Fruit fly (Drosophila melanogaster) whole organism, embryonic: Measurements from ENCODE around the gene CG15818.

ENCODE experiments used
- Adf1 ChIP-seq: fragments of 200-800 bp; sonication (Bioruptor generic); IDR thresholded peaks from 2 replicates; pipeline ENCODE4 v1.3.6; 2022; ENCODE audit warnings: missing biosample characterization, missing genetic modification characterization
- Aef1 ChIP-seq: fragments of 200-800 bp; sonication (Bioruptor generic); IDR thresholded peaks from 3 replicates; pipeline ENCODE4 v1.3.6; 2022; ENCODE audit warnings: missing biosample characterization, missing genetic modification characterization
- Antp ChIP-seq: fragments of 200-800 bp; sonication (Bioruptor generic); optimal IDR thresholded peaks from 3 replicates; lab custom pipeline; 2016; ENCODE audit warnings: missing biosample characterization, missing genetic modification characterization
- Asciz ChIP-seq: fragments of 200-800 bp; sonication (Bioruptor generic); optimal IDR thresholded peaks from 2 replicates; lab custom pipeline; 2017; ENCODE audit warnings: missing biosample characterization, mild to moderate bottlenecking, missing genetic modification characterization, missing genetic modification reagents
- B-H2 ChIP-seq: fragments of 200-800 bp; sonication (Bioruptor generic); optimal IDR thresholded peaks from 2 replicates; lab custom pipeline; 2018; ENCODE audit warnings: missing biosample characterization, mild to moderate bottlenecking, missing genetic modification characterization
- BEAF-32 ChIP-seq: fragments of 200-800 bp; sonication (Bioruptor generic); optimal IDR thresholded peaks from 3 replicates; lab custom pipeline; 2017; ENCODE audit warnings: missing biosample characterization, missing genetic modification characterization, mild to moderate bottlenecking, moderate library complexity, missing genetic modification reagents
- CG10321 ChIP-seq: fragments of 200-800 bp; sonication (Bioruptor generic); IDR thresholded peaks from 2 replicates; pipeline ENCODE4 v1.3.6; 2022; ENCODE audit warnings: missing biosample characterization, missing genetic modification characterization
- CG10366 ChIP-seq: fragments of 200-800 bp; sonication (Bioruptor generic); IDR thresholded peaks from 2 replicates; pipeline ENCODE4 v1.3.6; 2022; ENCODE audit warnings: missing biosample characterization, missing genetic modification characterization
- CG15479 ChIP-seq: fragments of 200-800 bp; sonication (Bioruptor generic); optimal IDR thresholded peaks from 3 replicates; lab custom pipeline; 2019; ENCODE audit warnings: missing biosample characterization, mild to moderate bottlenecking, missing genetic modification characterization, moderate library complexity
- CG1647 ChIP-seq: fragments of 200-800 bp; sonication (Bioruptor generic); optimal IDR thresholded peaks from 3 replicates; lab custom pipeline; 2016; ENCODE audit warnings: missing biosample characterization, missing genetic modification characterization
- CG18011 ChIP-seq: fragments of 200-800 bp; sonication (Bioruptor generic); optimal IDR thresholded peaks from 2 replicates; lab custom pipeline; 2017; ENCODE audit warnings: missing biosample characterization, missing genetic modification characterization, mild to moderate bottlenecking, moderate library complexity, missing genotype
- CG2120 ChIP-seq: fragments of 200-800 bp; sonication (Bioruptor generic); optimal IDR thresholded peaks from 3 replicates; lab custom pipeline; 2016; ENCODE audit warnings: missing biosample characterization, missing genetic modification characterization
- CG31365 ChIP-seq: fragments of 200-800 bp; sonication (Bioruptor generic); optimal IDR thresholded peaks from 2 replicates; lab custom pipeline; 2018; ENCODE audit warnings: missing biosample characterization, mild to moderate bottlenecking, missing genetic modification characterization
- CG34224 ChIP-seq: fragments of 200-800 bp; sonication (Bioruptor generic); IDR thresholded peaks from 3 replicates; pipeline ENCODE4 v1.3.6; 2022; ENCODE audit warnings: missing biosample characterization, missing genetic modification characterization; ENCODE audit not compliant: partially characterized antibody
- CG3995 ChIP-seq: fragments of 200-800 bp; sonication (Bioruptor generic); optimal IDR thresholded peaks from 3 replicates; lab custom pipeline; 2016; ENCODE audit warnings: missing biosample characterization, missing genetic modification characterization
- CG4730 ChIP-seq: fragments of 200-800 bp; sonication (Bioruptor generic); IDR thresholded peaks from 2 replicates; pipeline ENCODE4 v1.3.6; 2022; ENCODE audit warnings: missing biosample characterization, missing genetic modification characterization
- CG6654 ChIP-seq: fragments of 200-800 bp; sonication (Bioruptor generic); optimal IDR thresholded peaks from 2 replicates; lab custom pipeline; 2017; ENCODE audit warnings: missing biosample characterization, mild to moderate bottlenecking, missing genetic modification characterization
- CG7357 ChIP-seq: fragments of 200-800 bp; sonication (Bioruptor generic); IDR thresholded peaks from 3 replicates; pipeline ENCODE4 v1.3.6; 2022; ENCODE audit warnings: missing biosample characterization, missing genetic modification characterization
- CG7745 ChIP-seq: fragments of 200-800 bp; sonication (Bioruptor generic); optimal IDR thresholded peaks from 2 replicates; lab custom pipeline; 2018; ENCODE audit warnings: missing biosample characterization, mild to moderate bottlenecking, missing genetic modification characterization, moderate library complexity
- CG8924 ChIP-seq: fragments of 200-800 bp; optimal IDR thresholded peaks from 3 replicates; lab custom pipeline; 2019; ENCODE audit warnings: missing biosample characterization, mild to moderate bottlenecking, missing genetic modification characterization, moderate library complexity
- Dll ChIP-seq: fragments of 200-800 bp; sonication (Bioruptor generic); IDR thresholded peaks from 4 replicates; pipeline ENCODE4 v1.3.6; 2022; ENCODE audit warnings: missing biosample characterization, missing genetic modification characterization; ENCODE audit not compliant: partially characterized antibody
- Doc2 ChIP-seq: fragments of 200-800 bp; sonication (Bioruptor generic); IDR thresholded peaks from 2 replicates; pipeline ENCODE4 v1.3.6; 2022; ENCODE audit warnings: missing biosample characterization, missing genetic modification characterization
- Ets97D ChIP-seq: fragments of 200-800 bp; sonication (Bioruptor generic); optimal IDR thresholded peaks from 3 replicates; lab custom pipeline; 2016; ENCODE audit warnings: missing biosample characterization, missing genetic modification characterization
- Hey ChIP-seq: fragments of 200-800 bp; sonication (Bioruptor generic); optimal IDR thresholded peaks from 3 replicates; lab custom pipeline; 2018; ENCODE audit warnings: missing biosample characterization, mild to moderate bottlenecking, missing genetic modification characterization
- MESR4 ChIP-seq: fragments of 200-800 bp; sonication (Bioruptor generic); optimal IDR thresholded peaks from 2 replicates; lab custom pipeline; 2018; ENCODE audit warnings: missing biosample characterization, mild to moderate bottlenecking, missing genetic modification characterization, moderate library complexity
- NK7.1 ChIP-seq: fragments of 200-800 bp; sonication (Bioruptor generic); optimal IDR thresholded peaks from 3 replicates; lab custom pipeline; 2016; ENCODE audit warnings: missing biosample characterization, missing genetic modification characterization
- Oaz ChIP-seq: fragments of 200-800 bp; sonication (Bioruptor generic); IDR thresholded peaks from 2 replicates; pipeline ENCODE4 v1.3.6; 2022; ENCODE audit warnings: missing biosample characterization, missing genetic modification characterization
- Opbp ChIP-seq: fragments of 200-800 bp; sonication (Bioruptor generic); IDR thresholded peaks from 3 replicates; pipeline ENCODE4 v1.3.6; 2022; ENCODE audit warnings: missing biosample characterization, missing genetic modification characterization; ENCODE audit not compliant: partially characterized antibody
- Optix ChIP-seq: fragments of 200-800 bp; sonication (Bioruptor generic); IDR thresholded peaks from 3 replicates; pipeline ENCODE4 v1.3.6; 2022; ENCODE audit warnings: missing biosample characterization, missing genetic modification characterization
- Rfx ChIP-seq: fragments of 200-800 bp; sonication (Bioruptor generic); IDR thresholded peaks from 2 replicates; pipeline ENCODE4 v1.3.6; 2022; ENCODE audit warnings: missing biosample characterization, missing genetic modification characterization
- Sin3A ChIP-seq: fragments of >200 bp; optimal IDR thresholded peaks from 2 replicates; lab custom pipeline; 2018
- Sox100B ChIP-seq: fragments of 200-800 bp; sonication (Bioruptor generic); optimal IDR thresholded peaks from 3 replicates; lab custom pipeline; 2018; ENCODE audit warnings: missing biosample characterization, mild to moderate bottlenecking, missing genetic modification characterization
- Xbp1 ChIP-seq: fragments of 200-800 bp; sonication (Bioruptor generic); optimal IDR thresholded peaks from 3 replicates; lab custom pipeline; 2016; ENCODE audit warnings: missing biosample characterization, mild to moderate bottlenecking, missing genetic modification characterization
- YL-1 ChIP-seq: fragments of 200-800 bp; sonication (Bioruptor generic); optimal IDR thresholded peaks from 3 replicates; lab custom pipeline; 2017; ENCODE audit warnings: missing biosample characterization, mild to moderate bottlenecking, missing genetic modification characterization
- abd-A ChIP-seq: fragments of 200-800 bp; sonication (Bioruptor generic); optimal IDR thresholded peaks from 3 replicates; lab custom pipeline; 2019; ENCODE audit warnings: missing biosample characterization, mild to moderate bottlenecking, missing genetic modification characterization, moderate library complexity
- ato ChIP-seq: fragments of 200-800 bp; sonication (Bioruptor generic); IDR thresholded peaks from 2 replicates; pipeline ENCODE4 v1.3.6; 2022; ENCODE audit warnings: missing biosample characterization, missing genetic modification characterization; ENCODE audit not compliant: partially characterized antibody
- chn ChIP-seq: fragments of 200-800 bp; sonication (Bioruptor generic); optimal IDR thresholded peaks from 2 replicates; lab custom pipeline; 2016; ENCODE audit warnings: missing biosample characterization, missing genetic modification characterization
- dysf ChIP-seq: fragments of 200-800 bp; sonication (Bioruptor generic); IDR thresholded peaks from 3 replicates; pipeline ENCODE4 v1.3.6; 2022; ENCODE audit warnings: missing biosample characterization, missing genetic modification characterization
- fu2 ChIP-seq: fragments of 200-800 bp; sonication (Bioruptor generic); optimal IDR thresholded peaks from 2 replicates; lab custom pipeline; 2016; ENCODE audit warnings: missing biosample characterization, missing genetic modification characterization
- gce ChIP-seq: fragments of 200-800 bp; sonication (Bioruptor generic); IDR thresholded peaks from 3 replicates; pipeline ENCODE4 v1.3.6; 2022; ENCODE audit warnings: missing biosample characterization, missing genetic modification characterization
- gcm2 ChIP-seq: fragments of 200-800 bp; sonication (Bioruptor generic); optimal IDR thresholded peaks from 2 replicates; lab custom pipeline; 2016; ENCODE audit warnings: missing biosample characterization, missing genetic modification characterization
- jigr1 ChIP-seq: fragments of 200-800 bp; sonication (Bioruptor generic); IDR thresholded peaks from 3 replicates; pipeline ENCODE4 v1.3.6; 2022; ENCODE audit warnings: missing biosample characterization, missing genetic modification characterization
- lilli ChIP-seq: fragments of 200-800 bp; sonication (Bioruptor generic); optimal IDR thresholded peaks from 3 replicates; lab custom pipeline; 2016; ENCODE audit warnings: missing biosample characterization, missing genetic modification characterization
- ro ChIP-seq: fragments of 200-800 bp; sonication (Bioruptor generic); IDR thresholded peaks from 2 replicates; pipeline ENCODE4 v1.3.6; 2022; ENCODE audit warnings: missing biosample characterization, missing genetic modification characterization
- schlank ChIP-seq: fragments of 200-800 bp; sonication (Bioruptor generic); optimal IDR thresholded peaks from 2 replicates; lab custom pipeline; 2018; ENCODE audit warnings: missing biosample characterization, mild to moderate bottlenecking, missing genetic modification characterization
- scrt ChIP-seq: fragments of 200-800 bp; sonication (Bioruptor generic); optimal IDR thresholded peaks from 2 replicates; lab custom pipeline; 2018; ENCODE audit warnings: missing biosample characterization, mild to moderate bottlenecking, missing genetic modification characterization, moderate library complexity
- tin ChIP-seq: fragments of 200-800 bp; sonication (Bioruptor generic); optimal IDR thresholded peaks from 3 replicates; lab custom pipeline; 2016; ENCODE audit warnings: missing biosample characterization, missing genetic modification characterization
- tx ChIP-seq: fragments of 200-800 bp; sonication (Bioruptor generic); optimal IDR thresholded peaks from 2 replicates; lab custom pipeline; 2016; ENCODE audit warnings: missing biosample characterization, missing genetic modification characterization
- zf30C ChIP-seq: fragments of 200-800 bp; sonication (Bioruptor generic); optimal IDR thresholded peaks from 3 replicates; lab custom pipeline; 2018; ENCODE audit warnings: missing biosample characterization, mild to moderate bottlenecking, missing genetic modification characterization

The CG15818 gene

DNA sequence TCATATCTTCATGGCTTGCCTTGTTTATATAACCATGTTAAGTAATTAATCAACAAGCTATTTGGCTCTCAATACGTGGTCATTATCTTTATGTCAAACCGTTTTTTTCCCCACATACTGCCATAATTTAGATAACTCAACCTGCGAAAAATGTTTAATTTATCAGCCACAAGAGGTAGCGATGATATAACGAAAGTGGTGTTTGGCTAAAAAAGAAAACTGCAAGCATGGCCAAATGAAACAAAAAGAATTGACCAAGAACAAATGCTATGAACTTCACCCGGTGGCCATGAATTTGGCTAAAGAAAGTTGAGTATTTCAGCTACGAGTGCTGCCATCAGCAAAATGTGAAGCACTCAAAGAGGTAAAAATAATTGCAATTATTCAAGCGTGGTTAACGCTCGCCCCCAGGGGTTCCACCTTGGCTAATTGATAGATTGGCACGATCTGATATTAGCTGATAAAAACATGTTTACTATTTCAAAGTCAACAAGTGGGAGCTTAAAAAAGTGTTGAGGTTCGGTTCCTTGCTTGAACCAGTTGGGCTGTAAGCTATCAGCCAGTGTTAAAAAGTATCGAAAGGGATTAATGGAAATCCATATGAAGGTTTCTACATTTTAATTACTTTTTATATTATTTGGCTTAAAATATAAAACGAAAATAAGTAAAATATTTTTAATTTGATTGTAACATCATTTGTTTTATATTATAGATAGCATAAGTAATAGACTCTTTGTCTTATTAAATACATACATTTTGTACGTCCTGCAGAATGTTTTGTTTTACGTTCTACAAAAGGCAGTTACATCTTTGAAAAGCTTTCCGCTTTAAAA lies 26.0 kb downstream of the CG15818 start (continued):
- TF ChIP-seq Dll (GFP tag; lab: Robert Waterston, UW) (no peak), Rfx (GFP tag; lab: Robert Waterston, UW) (peak; percentile 85), CG3995 (GFP tag; lab: Kevin White, UChicago) (no peak), Sin3A (lab: Kevin White, UChicago) (no peak), schlank (tag; lab: Kevin White, UChicago) (peak; percentile 86), Ets97D (peak; percentile 19), CG6654 (GFP tag; lab: Kevin White, UChicago) (no peak), CG8924 (tag; lab: Kevin White, UChicago) (peak; percentile 23), ro (GFP tag; lab: Robert Waterston, UW) (peak; percentile 43), CG18011 (GFP tag; lab: Kevin White, UChicago) (peak; percentile 32), Asciz (peak; percentile 79), BEAF-32 (GFP tag; lab: Kevin White, UChicago) (no peak), Antp (peak; percentile 56), gce (peak; percentile 71; the same call in 2 of the 3 replicates), gcm2 (GFP tag; lab: Kevin White, UChicago) (peak; percentile 71), Xbp1 (peak; percentile 14), Aef1 (GFP tag; lab: Robert Waterston, UW) (no peak; the same call in 2 of the 3 replicates), NK7.1 (peak; percentile 57), fu2 (GFP tag; lab: Kevin White, UChicago) (peak; percentile 48), Doc2 (GFP tag; lab: Robert Waterston, UW) (no peak), YL-1 (GFP tag; lab: Kevin White, UChicago) (peak; percentile 49), CG34224 (GFP tag; lab: Robert Waterston, UW) (no peak), jigr1 (GFP tag; lab: Robert Waterston, UW) (no peak), tin (GFP tag; lab: Kevin White, UChicago) (peak; percentile 56), abd-A (no peak), Opbp (GFP tag; lab: Robert Waterston, UW) (no peak), CG2120 (peak; percentile 78), Sox100B (GFP tag; lab: Kevin White, UChicago) (peak; percentile 53), CG10366 (peak; percentile 67), Adf1 (GFP tag; lab: Robert Waterston, UW) (peak; percentile 39), chn (GFP tag; lab: Kevin White, UChicago) (peak; percentile 29), CG1647 (GFP tag; lab: Kevin White, UChicago) (peak; percentile 83), B-H2 (peak; percentile 86), Hey (tag; lab: Kevin White, UChicago) (peak; percentile 77), zf30C (GFP tag; lab: Kevin White, UChicago) (no peak), CG7745 (tag; lab: Kevin White, UChicago) (no peak), dysf (GFP tag; lab: Robert Waterston, UW) (peak; percentile 52; the same call in 2 of the 3 replicates), scrt (peak; percentile 92), ato (GFP tag; lab: Robert Waterston, UW) (no peak), CG15479 (GFP tag; lab: Kevin White, UChicago) (no peak), Oaz (GFP tag; lab: Robert Waterston, UW) (0 out of 2 replicates have a peak, but pooled peaks have one; percentile 40), CG4730 (peak; percentile 61), tx (GFP tag; lab: Kevin White, UChicago) (peak; percentile 59), CG31365 (peak; percentile 41), lilli (GFP tag; lab: Kevin White, UChicago) (peak; percentile 48), Optix (GFP tag; lab: Robert Waterston, UW) (peak; percentile 53; the same call in 2 of the 3 replicates), MESR4 (GFP tag; lab: Kevin White, UChicago) (no peak), CG10321 (GFP tag; lab: Robert Waterston, UW) (no peak), CG7357 (GFP tag; lab: Robert Waterston, UW) (no peak; the same call in 2 of the 3 replicates)
